Fruit fly (Drosophila melanogaster) whole organism, pupa: Measurements from ENCODE around the gene CG15772.
A peak's percentile ranks its signal among the peaks of the same experiment; 100 is the strongest.

Experiments
- CG10348 ChIP-seq: fragments of 200-800 bp; sonication (Bioruptor generic); IDR thresholded peaks from 2 replicates; pipeline ENCODE4 v1.3.6; 2022; ENCODE audit warnings: missing biosample characterization, missing genetic modification characterization
- CG12605 ChIP-seq: fragments of 200-800 bp; sonication (Bioruptor generic); IDR thresholded peaks from 2 replicates; pipeline ENCODE4 v1.3.6; 2022; ENCODE audit warnings: missing biosample characterization, missing genetic modification characterization
- CG13204 ChIP-seq: fragments of 200-800 bp; sonication (Bioruptor generic); optimal IDR thresholded peaks from 2 replicates; lab custom pipeline; 2018; ENCODE audit warnings: missing biosample characterization, mild to moderate bottlenecking, missing genetic modification characterization, moderate library complexity
- CG14655 ChIP-seq: fragments of 200-800 bp; sonication (Bioruptor generic); optimal IDR thresholded peaks from 3 replicates; lab custom pipeline; 2017; ENCODE audit warnings: mild to moderate bottlenecking, missing biosample characterization, missing genetic modification reagents, missing genetic modification characterization
- CG15710 ChIP-seq: fragments of 200-800 bp; sonication (Bioruptor generic); optimal IDR thresholded peaks from 2 replicates; lab custom pipeline; 2018; ENCODE audit warnings: missing biosample characterization, mild to moderate bottlenecking, missing genetic modification characterization, moderate library complexity
- CG17806 ChIP-seq: fragments of 200-800 bp; sonication (Bioruptor generic); optimal IDR thresholded peaks from 2 replicates; lab custom pipeline; 2018; ENCODE audit warnings: missing biosample characterization, mild to moderate bottlenecking, missing genetic modification characterization, moderate library complexity
- CG32121 ChIP-seq: fragments of 200-800 bp; sonication (Bioruptor generic); IDR thresholded peaks from 2 replicates; pipeline ENCODE4 v1.3.6; 2022; ENCODE audit warnings: missing biosample characterization, missing genetic modification characterization
- CG34367 ChIP-seq: fragments of 200-800 bp; sonication (Bioruptor generic); optimal IDR thresholded peaks from 2 replicates; lab custom pipeline; 2018; ENCODE audit warnings: missing biosample characterization, mild to moderate bottlenecking, missing genetic modification characterization
- CG4496 ChIP-seq: fragments of 200-800 bp; sonication (Bioruptor generic); IDR thresholded peaks from 3 replicates; pipeline ENCODE4 v1.3.6; 2022; ENCODE audit warnings: missing biosample characterization, missing genetic modification characterization
- CG8159 ChIP-seq: fragments of 200-800 bp; sonication (Bioruptor generic); optimal IDR thresholded peaks from 3 replicates; lab custom pipeline; 2018; ENCODE audit warnings: missing biosample characterization, mild to moderate bottlenecking, missing genetic modification characterization, moderate library complexity
- CG8301 ChIP-seq: fragments of 200-800 bp; sonication (Bioruptor generic); optimal IDR thresholded peaks from 2 replicates; lab custom pipeline; 2018; ENCODE audit warnings: missing biosample characterization, mild to moderate bottlenecking, missing genetic modification characterization
- CG9948 ChIP-seq: fragments of 200-800 bp; sonication (Bioruptor generic); optimal IDR thresholded peaks from 2 replicates; lab custom pipeline; 2018; ENCODE audit warnings: missing biosample characterization, mild to moderate bottlenecking, missing genetic modification characterization, moderate library complexity
- D1 ChIP-seq: fragments of 200-800 bp; sonication (Bioruptor generic); optimal IDR thresholded peaks from 2 replicates; lab custom pipeline; 2018; ENCODE audit warnings: missing biosample characterization, mild to moderate bottlenecking, missing genetic modification characterization, moderate library complexity
- EcR ChIP-seq: fragments of 200-800 bp; sonication (Bioruptor generic); optimal IDR thresholded peaks from 3 replicates; lab custom pipeline; 2019; ENCODE audit warnings: missing biosample characterization, missing genetic modification characterization, mild to moderate bottlenecking, moderate library complexity, missing genetic modification reagents
- Ets98B ChIP-seq: fragments of 200-800 bp; sonication (Bioruptor generic); IDR thresholded peaks from 2 replicates; pipeline ENCODE4 v1.3.6; 2022; ENCODE audit warnings: missing biosample characterization, missing genetic modification characterization
- Pif1A ChIP-seq: fragments of 200-800 bp; sonication (Bioruptor generic); optimal IDR thresholded peaks from 3 replicates; lab custom pipeline; 2016; ENCODE audit warnings: missing biosample characterization, missing genetic modification characterization
- Pif1B ChIP-seq: fragments of 200-800 bp; sonication (Bioruptor generic); optimal IDR thresholded peaks from 3 replicates; lab custom pipeline; 2016; ENCODE audit warnings: missing biosample characterization, missing genetic modification characterization
- Snoo ChIP-seq: fragments of 200-800 bp; sonication (Bioruptor generic); optimal IDR thresholded peaks from 3 replicates; lab custom pipeline; 2017; ENCODE audit warnings: missing biosample characterization, mild to moderate bottlenecking, missing genetic modification characterization, inconsistent platforms
- fd96Ca ChIP-seq: fragments of 200-800 bp; sonication (Bioruptor generic); IDR thresholded peaks from 3 replicates; pipeline ENCODE4 v1.3.6; 2022; ENCODE audit warnings: missing biosample characterization, missing genetic modification characterization
- gl ChIP-seq: fragments of 200-800 bp; sonication (Bioruptor generic); optimal IDR thresholded peaks from 2 replicates; lab custom pipeline; 2018; ENCODE audit warnings: missing biosample characterization, mild to moderate bottlenecking, missing genetic modification characterization
- rn ChIP-seq: fragments of 200-800 bp; sonication (Bioruptor generic); IDR thresholded peaks from 2 replicates; pipeline ENCODE4 v1.3.6; 2022; ENCODE audit warnings: missing biosample characterization, missing genetic modification characterization

CG15772 gene

dm6 chrX:5744277-5744846 lies 7.7 kb upstream of the CG15772 start:
- TF ChIP-seq rn (GFP tag; lab: Robert Waterston, UW) (no peak), CG17806 (tag; lab: Kevin White, UChicago) (no peak), CG8301 (no peak), CG14655 (GFP tag; lab: Kevin White, UChicago) (no peak), D1 (tag; lab: Kevin White, UChicago) (no peak), CG13204 (no peak), Pif1B (no peak)

- TF ChIP-seq Snoo (tag; lab: Kevin White, UChicago) (no peak), CG8159 (no peak), CG14655 (GFP tag; lab: Kevin White, UChicago) (peak; percentile 21), fd96Ca (GFP tag; lab: Robert Waterston, UW) (peak; percentile 64; the same call in 2 of the 3 replicates), CG4496 (peak; percentile 42; the same call in 1 of the 3 replicates), gl (tag; lab: Kevin White, UChicago) (no peak), CG8301 (peak; percentile 20), CG15710 (no peak), Ets98B (peak; percentile 37; the same call in 1 of the 2 replicates), EcR (GFP tag; lab: Kevin White, UChicago) (peak; percentile 46), rn (GFP tag; lab: Robert Waterston, UW) (no peak), CG13204 (no peak), Pif1A (GFP tag; lab: Kevin White, UChicago) (no peak), CG17806 (tag; lab: Kevin White, UChicago) (no peak), D1 (tag; lab: Kevin White, UChicago) (no peak), Pif1B (peak; percentile 15), CG34367 (no peak), CG10348 (GFP tag; lab: Robert Waterston, UW) (no peak), CG12605 (no peak), CG32121 (GFP tag; lab: Robert Waterston, UW) (0 out of 2 replicates have a peak, but pooled peaks have one; percentile 13), CG9948 (tag; lab: Kevin White, UChicago) (no peak)
These were observed 6.9 kb upstream of the CG15772 start for dm6 chrX:5744992-5745732.

- TF ChIP-seq CG12605 (peak; percentile 86), gl (tag; lab: Kevin White, UChicago) (peak; percentile 50), CG15710 (peak; percentile 69), CG8159 (peak; percentile 73), Pif1A (GFP tag; lab: Kevin White, UChicago) (peak; percentile 71), CG10348 (GFP tag; lab: Robert Waterston, UW) (no peak; the same call in 1 of the 2 replicates), rn (GFP tag; lab: Robert Waterston, UW) (peak; percentile 75; the same call in 1 of the 2 replicates), CG8301 (peak; percentile 75), CG13204 (no peak), CG17806 (tag; lab: Kevin White, UChicago) (peak; percentile 57), CG4496 (peak; percentile 92), EcR (GFP tag; lab: Kevin White, UChicago) (no peak), fd96Ca (GFP tag; lab: Robert Waterston, UW) (peak; percentile 87), CG32121 (GFP tag; lab: Robert Waterston, UW) (peak; percentile 72), Snoo (tag; lab: Kevin White, UChicago) (peak; percentile 66), D1 (tag; lab: Kevin White, UChicago) (no peak), CG34367 (peak; percentile 69), Pif1B (peak; percentile 56), CG14655 (GFP tag; lab: Kevin White, UChicago) (peak; percentile 76), Ets98B (peak; percentile 86), CG9948 (tag; lab: Kevin White, UChicago) (peak; percentile 56)
These were observed 5.9 kb upstream of the CG15772 start for dm6 chrX:5745840-5746815.

- TF ChIP-seq CG8159, result peak; percentile 89
- TF ChIP-seq CG17806 (tag; lab: Kevin White, UChicago), result peak; percentile 86
- peak; percentile 76 for TF ChIP-seq rn (GFP tag; lab: Robert Waterston, UW)
- peak; percentile 87 for TF ChIP-seq CG14655 (GFP tag; lab: Kevin White, UChicago)
- peak; percentile 76 for TF ChIP-seq CG12605
- peak; percentile 85 for TF ChIP-seq CG32121 (GFP tag; lab: Robert Waterston, UW)
- peak; percentile 45 for TF ChIP-seq EcR (GFP tag; lab: Kevin White, UChicago)
- no peak for TF ChIP-seq D1 (tag; lab: Kevin White, UChicago)
- peak; percentile 85 for TF ChIP-seq Pif1B
- TF ChIP-seq CG8301, result peak; percentile 87
- peak; percentile 90 for TF ChIP-seq CG15710
- TF ChIP-seq fd96Ca (GFP tag; lab: Robert Waterston, UW), result peak; percentile 89
- TF ChIP-seq CG34367, result peak; percentile 86
- TF ChIP-seq CG10348 (GFP tag; lab: Robert Waterston, UW), result peak; percentile 72
- peak; percentile 86 for TF ChIP-seq Snoo (tag; lab: Kevin White, UChicago)
- peak; percentile 88 for TF ChIP-seq Pif1A (GFP tag; lab: Kevin White, UChicago)
- TF ChIP-seq Ets98B, result peak; percentile 84
- peak; percentile 77 for TF ChIP-seq gl (tag; lab: Kevin White, UChicago)
- TF ChIP-seq CG9948 (tag; lab: Kevin White, UChicago), result peak; percentile 85
- TF ChIP-seq CG13204, result peak; percentile 40
- peak; percentile 90 for TF ChIP-seq CG4496
These were observed 4.9 kb upstream of the CG15772 start, which contains the start of the genes IntS6 and Rtel1 for dm6 chrX:5746864-5747861. TSS of gene IntS6 (minus strand) at chrX:5747254. TSS of gene Rtel1 (plus strand) at chrX:5747747.
